Worm (Caenorhabditis elegans): ENCODE measurements around the gene grl-30.
"Not testable (repeated sequence)": the region's sequence is repeated elsewhere in the genome, so short reads cannot be mapped to it uniquely, and the experiment has no call there.

The grl-30 gene

ce11 chrV:3552740-3553469 is 3.2 kb upstream of the grl-30 start, which contains the start of gene T24A6.20:
T24A6.20 (plus strand) TSS chrV:3553134.
- TF ChIP-seq nhr-10 (tag; optimal IDR thresholded peaks at IDR 0.05) = no peak
- no peak for TF ChIP-seq nhr-77 (tag; optimal IDR thresholded peaks at IDR 0.05)
- no peak for TF ChIP-seq elt-3 (tag; optimal IDR thresholded peaks at IDR 0.05)
- no peak for TF ChIP-seq ztf-11 (tag; optimal IDR thresholded peaks at IDR 0.05)
- TF ChIP-seq F13H6.1 (tag; optimal IDR thresholded peaks at IDR 0.05) = no peak
- TF ChIP-seq fos-1 (tag; optimal IDR thresholded peaks at IDR 0.05) = no peak
- no peak for TF ChIP-seq ztf-4 (tag; optimal IDR thresholded peaks at IDR 0.05)
- no peak for TF ChIP-seq sma-9 (GFP tag; optimal IDR thresholded peaks at IDR 0.05)
- no peak for TF ChIP-seq sma-9 (tag; optimal IDR thresholded peaks at IDR 0.05)
- no peak for TF ChIP-seq nhr-11 (tag; optimal IDR thresholded peaks at IDR 0.05)
- TF ChIP-seq mbf-1 (tag; optimal IDR thresholded peaks at IDR 0.05) = no peak
- no peak for TF ChIP-seq nhr-25 (tag; optimal IDR thresholded peaks at IDR 0.05)
- no peak for TF ChIP-seq peb-1 (tag; optimal IDR thresholded peaks at IDR 0.05)
- TF ChIP-seq unc-55 (GFP tag; optimal IDR thresholded peaks at IDR 0.05) = no peak
- no peak for TF ChIP-seq mdl-1 (tag; optimal IDR thresholded peaks at IDR 0.05)
- no peak for TF ChIP-seq alr-1 (tag; optimal IDR thresholded peaks at IDR 0.05)
- TF ChIP-seq nhr-237 (tag; optimal IDR thresholded peaks at IDR 0.05) = no peak
- TF ChIP-seq ceh-82 (tag; optimal IDR thresholded peaks at IDR 0.05) = no peak
- TF ChIP-seq nhr-12 (tag; optimal IDR thresholded peaks at IDR 0.05) = no peak

ce11 chrV:3554869-3555268 is 1.2 kb upstream of the grl-30 start, which contains the start of gene grl-29:
grl-29 (minus strand) TSS chrV:3555236.
- no peak for TF ChIP-seq dmd-4 (tag; optimal IDR thresholded peaks at IDR 0.05)
- TF ChIP-seq elt-1 (tag; optimal IDR thresholded peaks at IDR 0.05) = no peak

- no peak for TF ChIP-seq nhr-12 (tag; optimal IDR thresholded peaks at IDR 0.05)
- no peak for TF ChIP-seq egl-27 (tag; optimal IDR thresholded peaks at IDR 0.05)
- TF ChIP-seq nhr-21 (tag; optimal IDR thresholded peaks at IDR 0.05) = no peak
Observed at ce11 chrV:3557422-3557821, 1.3 kb downstream of the grl-30 start, which contains the start of gene grl-31. grl-31 (minus strand) TSS chrV:3557778.

ce11 chrV:3558744-3559143 is 2.7 kb downstream of the grl-30 start, which contains the start of gene T24A6.1:
T24A6.1 (plus strand) TSS chrV:3559044.
- TF ChIP-seq blmp-1 (tag; optimal IDR thresholded peaks at IDR 0.05; ENCODE audit: insufficient read depth); dmd-4 (tag; optimal IDR thresholded peaks at IDR 0.05); lin-11 (tag; optimal IDR thresholded peaks at IDR 0.05): not testable (repeated sequence)

- TF ChIP-seq ceh-16, skn-1, snpc-4 (tag; optimal IDR thresholded peaks at IDR 0.05): not testable (repeated sequence)
Observed at ce11 chrV:3562824-3563223, 6.7 kb downstream of the grl-30 start, which contains the start of gene T24A6.16. T24A6.16 (minus strand) TSS chrV:3562924.

- TF ChIP-seq nhr-21, ceh-16, fos-1 (tag; optimal IDR thresholded peaks at IDR 0.05): not testable (repeated sequence)
Observed at ce11 chrV:3564335-3564734, 8.2 kb downstream of the grl-30 start, which contains the start of gene T24A6.17. T24A6.17 (minus strand) TSS chrV:3564435.

- TF ChIP-seq alr-1, mbf-1, ztf-4 (tag; optimal IDR thresholded peaks at IDR 0.05): not testable (repeated sequence)
Observed at ce11 chrV:3570695-3571094, 14.6 kb downstream of the grl-30 start, which contains the start of gene F40C5.2. F40C5.2 (plus strand) TSS chrV:3570995.
